Fruit fly (Drosophila melanogaster) whole organism, embryonic: ENCODE measurements around the gene Mst98Cb.
A peak's percentile ranks its signal among the peaks of the same experiment; 100 is the strongest.

Source experiments
- B-H1 ChIP-seq: fragments of 200-800 bp; sonication (Bioruptor generic); IDR thresholded peaks from 3 replicates; pipeline ENCODE4 v1.3.6; 2022; ENCODE audit warnings: missing biosample characterization, missing genetic modification characterization
- CG10274 ChIP-seq: fragments of 200-800 bp; sonication (Bioruptor generic); optimal IDR thresholded peaks from 3 replicates; lab custom pipeline; 2017; ENCODE audit warnings: missing biosample characterization, mild to moderate bottlenecking, missing genetic modification characterization
- CG14667 ChIP-seq: fragments of 200-800 bp; sonication (Bioruptor generic); IDR thresholded peaks from 2 replicates; pipeline ENCODE4 v1.3.6; 2022; ENCODE audit warnings: missing biosample characterization, missing genetic modification characterization
- CG14965 ChIP-seq: fragments of 200-800 bp; sonication (Bioruptor generic); optimal IDR thresholded peaks from 2 replicates; lab custom pipeline; 2016; ENCODE audit warnings: missing biosample characterization, missing genetic modification characterization, borderline replicate concordance
- CG18476 ChIP-seq: fragments of 200-800 bp; sonication (Bioruptor generic); optimal IDR thresholded peaks from 2 replicates; lab custom pipeline; 2016; ENCODE audit warnings: missing biosample characterization, mild to moderate bottlenecking, missing genetic modification characterization
- CG2712 ChIP-seq: fragments of 200-800 bp; optimal IDR thresholded peaks from 3 replicates; lab custom pipeline; 2019; ENCODE audit warnings: missing biosample characterization, mild to moderate bottlenecking, missing genetic modification characterization, moderate library complexity
- CG32772 ChIP-seq: fragments of 200-800 bp; sonication (Bioruptor generic); IDR thresholded peaks from 2 replicates; pipeline ENCODE4 v1.3.6; 2022; ENCODE audit warnings: missing biosample characterization, missing genetic modification characterization
- CG33557 ChIP-seq: fragments of 200-800 bp; sonication (Bioruptor generic); optimal IDR thresholded peaks from 2 replicates; lab custom pipeline; 2019; ENCODE audit warnings: missing biosample characterization, mild to moderate bottlenecking, missing genetic modification characterization, moderate library complexity
- CG4282 ChIP-seq: fragments of 200-800 bp; sonication (Bioruptor generic); optimal IDR thresholded peaks from 2 replicates; lab custom pipeline; 2016; ENCODE audit warnings: missing biosample characterization, missing genetic modification characterization
- CG5953 ChIP-seq: fragments of 200-800 bp; sonication (Bioruptor generic); IDR thresholded peaks from 2 replicates; pipeline ENCODE4 v1.3.6; 2022; ENCODE audit warnings: missing biosample characterization, missing genetic modification characterization
- CG6765 ChIP-seq: fragments of 200-800 bp; sonication (Bioruptor generic); optimal IDR thresholded peaks from 3 replicates; lab custom pipeline; 2017; ENCODE audit warnings: missing biosample characterization, mild to moderate bottlenecking, missing genetic modification characterization
- CG6791 ChIP-seq: fragments of 200-800 bp; sonication (Bioruptor generic); IDR thresholded peaks from 3 replicates; pipeline ENCODE4 v1.3.6; 2022; ENCODE audit warnings: missing biosample characterization, missing genetic modification characterization; ENCODE audit not compliant: partially characterized antibody
- CG7357 ChIP-seq: fragments of 200-800 bp; sonication (Bioruptor generic); IDR thresholded peaks from 3 replicates; pipeline ENCODE4 v1.3.6; 2022; ENCODE audit warnings: missing biosample characterization, missing genetic modification characterization
- CG7372 ChIP-seq: fragments of 200-800 bp; sonication (Bioruptor generic); IDR thresholded peaks from 2 replicates; pipeline ENCODE4 v1.3.6; 2022; ENCODE audit warnings: missing biosample characterization, missing genetic modification characterization
- CG8290 ChIP-seq, 3 experiments: fragments of 200-800 bp; sonication (Bioruptor generic); optimal IDR thresholded peaks; 2 replicates each; lab custom pipeline; 2016 to 2019; ENCODE audit warnings: missing biosample characterization in 3 of 3, missing genetic modification characterization in 3 of 3, mild to moderate bottlenecking in 2 of 3, moderate library complexity in 1 of 3
- CG9437 ChIP-seq: fragments of 200-800 bp; sonication (Bioruptor generic); optimal IDR thresholded peaks from 2 replicates; lab custom pipeline; 2018; ENCODE audit warnings: missing biosample characterization, mild to moderate bottlenecking, missing genetic modification characterization
- D19B ChIP-seq: fragments of 200-800 bp; sonication (Bioruptor generic); optimal IDR thresholded peaks from 2 replicates; lab custom pipeline; 2017; ENCODE audit warnings: missing biosample characterization, mild to moderate bottlenecking, missing genetic modification characterization
- Drgx ChIP-seq: fragments of 200-800 bp; sonication (Bioruptor generic); IDR thresholded peaks from 2 replicates; pipeline ENCODE4 v1.3.6; 2022; ENCODE audit warnings: missing biosample characterization, missing genetic modification characterization
- ERR ChIP-seq: fragments of 200-800 bp; sonication (Bioruptor generic); optimal IDR thresholded peaks from 2 replicates; lab custom pipeline; 2016; ENCODE audit warnings: missing biosample characterization, missing genetic modification characterization
- Elba2 ChIP-seq: fragments of 200-800 bp; sonication (Bioruptor generic); optimal IDR thresholded peaks from 3 replicates; lab custom pipeline; 2016; ENCODE audit warnings: missing biosample characterization, missing genetic modification characterization
- Fer3 ChIP-seq: fragments of 200-800 bp; sonication (Bioruptor generic); optimal IDR thresholded peaks from 2 replicates; lab custom pipeline; 2018; ENCODE audit warnings: missing biosample characterization, mild to moderate bottlenecking, missing genetic modification characterization, moderate library complexity
- Gug ChIP-seq: fragments of 200-800 bp; sonication (Bioruptor generic); IDR thresholded peaks from 4 replicates; pipeline ENCODE4 v1.3.6; 2022; ENCODE audit warnings: missing biosample characterization, missing genetic modification characterization
- Hey ChIP-seq: fragments of 200-800 bp; sonication (Bioruptor generic); optimal IDR thresholded peaks from 3 replicates; lab custom pipeline; 2018; ENCODE audit warnings: missing biosample characterization, mild to moderate bottlenecking, missing genetic modification characterization
- HmgD ChIP-seq: fragments of 200-800 bp; sonication (Bioruptor generic); optimal IDR thresholded peaks from 3 replicates; lab custom pipeline; 2016; ENCODE audit warnings: missing biosample characterization, missing genetic modification characterization
- Hmx ChIP-seq: fragments of 200-800 bp; sonication (Bioruptor generic); optimal IDR thresholded peaks from 2 replicates; lab custom pipeline; 2016; ENCODE audit warnings: missing biosample characterization, missing genetic modification characterization
- MBD-R2 ChIP-seq: fragments of 200-800 bp; sonication (Bioruptor generic); IDR thresholded peaks from 2 replicates; pipeline ENCODE4 v1.3.6; 2022; ENCODE audit warnings: missing biosample characterization, missing genetic modification characterization
- Max ChIP-seq: fragments of 200-800 bp; sonication (Bioruptor generic); optimal IDR thresholded peaks from 2 replicates; lab custom pipeline; 2016; ENCODE audit warnings: missing biosample characterization, mild to moderate bottlenecking, missing genetic modification characterization
- Sox100B ChIP-seq: fragments of 200-800 bp; sonication (Bioruptor generic); optimal IDR thresholded peaks from 3 replicates; lab custom pipeline; 2018; ENCODE audit warnings: missing biosample characterization, mild to moderate bottlenecking, missing genetic modification characterization
- Sox102F ChIP-seq: fragments of 200-800 bp; sonication (Bioruptor generic); optimal IDR thresholded peaks from 2 replicates; lab custom pipeline; 2018; ENCODE audit warnings: missing biosample characterization, mild to moderate bottlenecking, missing genetic modification characterization, moderate library complexity
- Trl ChIP-seq, 3 experiments: fragments of >200 bp in 2 of 3; fragments of 200-800 bp in 1 of 3; sonication (Bioruptor generic) in 1 of 3; optimal IDR thresholded peaks; 2 replicates in 1 of 3; 3 replicates in 2 of 3; lab custom pipeline; 2016 to 2017; ENCODE audit warnings: missing biosample characterization in 1 of 3, missing genetic modification characterization in 1 of 3
- amos ChIP-seq: fragments of 200-800 bp; sonication (Bioruptor generic); IDR thresholded peaks from 2 replicates; pipeline ENCODE4 v1.3.6; 2022; ENCODE audit warnings: missing biosample characterization, missing genetic modification characterization; ENCODE audit not compliant: partially characterized antibody
- ase ChIP-seq: fragments of 200-800 bp; sonication (Bioruptor generic); IDR thresholded peaks from 3 replicates; pipeline ENCODE4 v1.3.6; 2022; ENCODE audit warnings: missing biosample characterization, missing genetic modification characterization
- chif ChIP-seq, 2 experiments: fragments of 200-800 bp; sonication (Bioruptor generic); optimal IDR thresholded peaks; 3 replicates each; lab custom pipeline; 2016; ENCODE audit warnings: missing biosample characterization in 2 of 2, missing genetic modification characterization in 2 of 2
- danr ChIP-seq: fragments of 200-800 bp; sonication (Bioruptor generic); IDR thresholded peaks from 2 replicates; pipeline ENCODE4 v1.3.6; 2022; ENCODE audit warnings: missing biosample characterization, missing genetic modification characterization
- ewg ChIP-seq: fragments of 200-800 bp; sonication (Bioruptor generic); optimal IDR thresholded peaks from 3 replicates; lab custom pipeline; 2017; ENCODE audit warnings: mild to moderate bottlenecking, missing biosample characterization, missing genetic modification reagents, missing genetic modification characterization
- eyg ChIP-seq: fragments of 200-800 bp; sonication (Bioruptor generic); optimal IDR thresholded peaks from 3 replicates; lab custom pipeline; 2016; ENCODE audit warnings: missing biosample characterization, missing genetic modification characterization
- fd64A ChIP-seq: fragments of 200-800 bp; sonication (Bioruptor generic); optimal IDR thresholded peaks from 3 replicates; lab custom pipeline; 2018; ENCODE audit warnings: missing biosample characterization, mild to moderate bottlenecking, missing genetic modification characterization
- gcm ChIP-seq: fragments of 200-800 bp; sonication (Bioruptor generic); optimal IDR thresholded peaks from 2 replicates; lab custom pipeline; 2019; ENCODE audit warnings: missing biosample characterization, mild to moderate bottlenecking, missing genetic modification characterization, moderate library complexity
- gt ChIP-seq: fragments of 200-800 bp; sonication (Bioruptor generic); IDR thresholded peaks from 2 replicates; pipeline ENCODE4 v1.3.6; 2022; ENCODE audit warnings: missing biosample characterization, missing genetic modification characterization
- ind ChIP-seq: fragments of 200-800 bp; sonication (Bioruptor generic); optimal IDR thresholded peaks from 3 replicates; lab custom pipeline; 2016; ENCODE audit warnings: missing biosample characterization, missing genetic modification characterization
- inv ChIP-seq: fragments of 200-800 bp; sonication (Bioruptor generic); IDR thresholded peaks from 2 replicates; pipeline ENCODE4 v1.3.6; 2022; ENCODE audit warnings: missing biosample characterization, missing genetic modification characterization; ENCODE audit not compliant: partially characterized antibody
- pnt ChIP-seq: fragments of 200-800 bp; sonication (Bioruptor generic); optimal IDR thresholded peaks from 3 replicates; lab custom pipeline; 2016; ENCODE audit warnings: missing biosample characterization, missing genetic modification characterization
- ranshi ChIP-seq: fragments of 200-800 bp; sonication (Bioruptor generic); IDR thresholded peaks from 2 replicates; pipeline ENCODE4 v1.3.6; 2022; ENCODE audit warnings: missing biosample characterization, missing genetic modification characterization
- schlank ChIP-seq: fragments of 200-800 bp; sonication (Bioruptor generic); optimal IDR thresholded peaks from 2 replicates; lab custom pipeline; 2018; ENCODE audit warnings: missing biosample characterization, mild to moderate bottlenecking, missing genetic modification characterization
- sens ChIP-seq: fragments of 200-800 bp; sonication (Bioruptor generic); peaks from one replicate; lab custom pipeline; 2016; ENCODE audit warnings: missing biosample characterization, missing genetic modification characterization
- seq ChIP-seq: fragments of 200-800 bp; sonication (Bioruptor generic); IDR thresholded peaks from 2 replicates; pipeline ENCODE4 v1.3.6; 2022; ENCODE audit warnings: missing biosample characterization, missing genetic modification characterization
- so ChIP-seq: fragments of 200-800 bp; sonication (Bioruptor generic); IDR thresholded peaks from 3 replicates; pipeline ENCODE4 v1.3.6; 2022; ENCODE audit warnings: missing biosample characterization, missing genetic modification characterization
- tna ChIP-seq: fragments of 200-800 bp; sonication (Bioruptor generic); IDR thresholded peaks from 2 replicates; pipeline ENCODE4 v1.3.6; 2022; ENCODE audit warnings: missing biosample characterization, missing genetic modification characterization; ENCODE audit not compliant: partially characterized antibody
- zf30C ChIP-seq: fragments of 200-800 bp; sonication (Bioruptor generic); optimal IDR thresholded peaks from 3 replicates; lab custom pipeline; 2018; ENCODE audit warnings: missing biosample characterization, mild to moderate bottlenecking, missing genetic modification characterization

The Mst98Cb gene

DNA sequence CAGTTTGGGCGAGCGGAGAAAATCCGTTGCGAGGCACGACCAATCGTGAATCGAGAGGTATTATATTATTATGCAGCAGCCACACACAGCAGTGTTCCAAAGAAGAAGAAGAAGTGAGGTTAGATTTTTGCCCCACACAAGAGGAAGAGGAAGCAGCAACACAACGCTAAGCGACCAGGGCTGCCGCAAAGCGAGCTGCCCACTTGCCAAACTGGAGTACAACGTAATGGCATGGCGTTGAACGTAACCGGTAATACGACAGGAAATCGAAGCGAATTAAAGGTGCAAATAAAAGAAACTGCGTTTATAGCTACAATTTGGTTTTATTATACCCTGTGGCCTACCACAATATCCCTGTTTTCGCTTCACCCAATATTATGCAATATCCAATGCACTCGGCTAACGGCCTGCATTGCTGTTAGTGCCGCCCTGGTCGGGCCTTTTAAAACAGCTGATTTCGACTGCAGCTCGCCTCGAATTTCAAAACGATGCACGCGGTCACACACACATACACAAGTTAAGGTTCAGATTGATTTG, 42.9 kb downstream of the Mst98Cb start (continued):
- TF ChIP-seq ERR (GFP tag; lab: Kevin White, UChicago): peak; percentile 26
- TF ChIP-seq danr: peak; percentile 32; the same call in 1 of the 2 replicates
- TF ChIP-seq gcm (GFP tag; lab: Kevin White, UChicago): peak; percentile 69
- TF ChIP-seq ewg: peak; percentile 39
- TF ChIP-seq Max: peak; percentile 80
- no peak for TF ChIP-seq CG14667 (GFP tag; lab: Robert Waterston, UW)
- TF ChIP-seq CG14965 (GFP tag; lab: Kevin White, UChicago): peak; percentile 20
- TF ChIP-seq sens (GFP tag; lab: Kevin White, UChicago): peak; percentile 97
- TF ChIP-seq CG4282 (GFP tag; lab: Kevin White, UChicago): peak; percentile 19
- TF ChIP-seq Drgx (GFP tag; lab: Robert Waterston, UW): peak; percentile 35; the same call in 1 of the 2 replicates
- peak; percentile 70 for TF ChIP-seq schlank (tag; lab: Kevin White, UChicago)
- TF ChIP-seq HmgD (GFP tag; lab: Kevin White, UChicago): peak; percentile 60
- TF ChIP-seq seq: no peak; the same call in 1 of the 2 replicates
- no peak for TF ChIP-seq ase
- peak; percentile 75 for TF ChIP-seq ind (GFP tag; lab: Kevin White, UChicago)
- peak; percentile 44 for TF ChIP-seq CG10274 (GFP tag; lab: Kevin White, UChicago)
- peak; percentile 41; the same call in 1 of the 2 replicates for TF ChIP-seq inv (GFP tag; lab: Robert Waterston, UW)
- TF ChIP-seq ranshi (GFP tag; lab: Robert Waterston, UW): peak; percentile 49; the same call in 1 of the 2 replicates
- peak; percentile 59 for TF ChIP-seq Sox102F (GFP tag; lab: Kevin White, UChicago)
- TF ChIP-seq CG6765: peak; percentile 62
- peak; percentile 59; the same call in 1 of the 3 replicates for TF ChIP-seq CG6791
- no peak for TF ChIP-seq Trl (optimal IDR thresholded peaks at IDR 0.05; lab: Kevin White, UChicago)
- TF ChIP-seq Trl (GFP tag; optimal IDR thresholded peaks at IDR 0.05; lab: Kevin White, UChicago): peak; percentile 77
- peak; percentile 34 for TF ChIP-seq fd64A (GFP tag; lab: Kevin White, UChicago)
- peak; percentile 100 for TF ChIP-seq CG9437 (GFP tag; lab: Kevin White, UChicago)
- peak; percentile 0 for TF ChIP-seq Elba2 (GFP tag; lab: Kevin White, UChicago)
- TF ChIP-seq MBD-R2 (GFP tag; lab: Robert Waterston, UW): peak; percentile 64
- TF ChIP-seq CG8290 (GFP tag; optimal IDR thresholded peaks at IDR 0.05; lab: Kevin White, UChicago): peak; percentile 63
- peak; percentile 31 to 72 for TF ChIP-seq CG8290 (tag; optimal IDR thresholded peaks at IDR 0.05; lab: Kevin White, UChicago)
- TF ChIP-seq gt: peak; percentile 75
- peak; percentile 58; the same call in 2 of the 3 replicates for TF ChIP-seq B-H1 (GFP tag; lab: Robert Waterston, UW)
- peak; percentile 80 for TF ChIP-seq pnt
- peak; percentile 87 for TF ChIP-seq CG33557 (GFP tag; lab: Kevin White, UChicago)
- peak; percentile 59 for TF ChIP-seq Hey
- peak; percentile 79 for TF ChIP-seq CG2712 (tag; lab: Kevin White, UChicago)
- TF ChIP-seq chif (GFP tag; optimal IDR thresholded peaks at IDR 0.05; lab: Kevin White, UChicago): peak; percentile 77
- TF ChIP-seq CG5953 (GFP tag; lab: Robert Waterston, UW): peak; percentile 51; the same call in 1 of the 2 replicates
- TF ChIP-seq CG7372 (GFP tag; lab: Robert Waterston, UW): peak; percentile 68
- no peak for TF ChIP-seq Hmx (GFP tag; lab: Kevin White, UChicago)
- TF ChIP-seq Fer3 (tag; lab: Kevin White, UChicago): peak; percentile 69
- peak; percentile 56 for TF ChIP-seq eyg
- TF ChIP-seq so (GFP tag; lab: Robert Waterston, UW): no peak; the same call in 2 of the 3 replicates
- TF ChIP-seq CG32772 (GFP tag; lab: Robert Waterston, UW): peak; percentile 59
- peak; percentile 43; the same call in 3 of the 4 replicates for TF ChIP-seq Gug (GFP tag; lab: Robert Waterston, UW)
- TF ChIP-seq D19B (GFP tag; lab: Kevin White, UChicago): peak; percentile 56
- 0 out of 3 replicates have a peak, but pooled peaks have one; percentile 49 for TF ChIP-seq CG7357 (GFP tag; lab: Robert Waterston, UW)
- no peak for TF ChIP-seq tna (GFP tag; lab: Robert Waterston, UW)
- peak; percentile 57 for TF ChIP-seq CG18476 (GFP tag; lab: Kevin White, UChicago)
- TF ChIP-seq Sox100B: peak; percentile 80
- TF ChIP-seq amos (GFP tag; lab: Robert Waterston, UW): peak; percentile 30; the same call in 1 of the 2 replicates
- peak; percentile 10 for TF ChIP-seq zf30C (GFP tag; lab: Kevin White, UChicago)
